Worm (Caenorhabditis elegans) whole organism, L4/young adult: Measurements from ENCODE around the gene srx-3.

Experiments
- W03F9.2 ChIP-seq: fragments of 150-350 bp; optimal IDR thresholded peaks from 2 replicates; lab custom pipeline; 2014; ENCODE audit warnings: missing biosample characterization, missing genetic modification characterization
- him-1 ChIP-seq: sonication (generic microtip); optimal IDR thresholded peaks from 2 replicates; lab custom pipeline; 2016; ENCODE audit warnings: missing genotype, missing genetic modification reagents, missing genetic modification characterization, missing compliant biosample characterization

ce11 chrV:9009175-9009574 is 3.8 kb downstream of the srx-3 start, which contains the start of gene srx-2:
- TF ChIP-seq W03F9.2 (tag; lab: Kevin White, UChicago) (no peak), him-1 (tag; lab: Kevin White, UChicago) (no peak)
